Worm (Caenorhabditis elegans) whole organism, young adult: ENCODE results near the gene ugt-55.

ENCODE experiments used
- B0019.2 ChIP-seq: fragments of 200-800 bp; sonication (Bioruptor generic); conservative IDR thresholded peaks from 2 replicates; pipeline ENCODE4 v1.3.6; 2022; ENCODE audit warnings: missing genetic modification reagents, missing genetic modification characterization, missing compliant biosample characterization
- B0261.1 ChIP-seq: sonication (generic microtip); optimal IDR thresholded peaks from 2 replicates; lab custom pipeline; 2016; ENCODE audit warnings: mild to moderate bottlenecking, missing genetic modification characterization, moderate library complexity, missing compliant biosample characterization
- B0336.3 ChIP-seq: fragments of 200-800 bp; sonication (Bioruptor generic); IDR thresholded peaks from 2 replicates; pipeline ENCODE4 v1.3.6; 2022; ENCODE audit warnings: missing genetic modification characterization, missing compliant biosample characterization
- C06A6.2 ChIP-seq: fragments of 200-800 bp; sonication (Bioruptor generic); conservative IDR thresholded peaks from 2 replicates; pipeline ENCODE4 v1.3.6; 2022; ENCODE audit warnings: missing genetic modification characterization, missing compliant biosample characterization
- D2030.7 ChIP-seq: fragments of 200-800 bp; sonication (Bioruptor generic); IDR thresholded peaks from 2 replicates; pipeline ENCODE4 v1.3.6; 2022; ENCODE audit warnings: missing genetic modification reagents, missing genetic modification characterization, missing compliant biosample characterization
- F22D6.2 ChIP-seq: sonication (generic microtip); optimal IDR thresholded peaks from 2 replicates; lab custom pipeline; 2016; ENCODE audit warnings: mild to moderate bottlenecking, missing genetic modification characterization, missing compliant biosample characterization
- F23B12.7 ChIP-seq: sonication (generic microtip); optimal IDR thresholded peaks from 2 replicates; lab custom pipeline; 2017; ENCODE audit warnings: missing genetic modification characterization, mild to moderate bottlenecking, missing compliant biosample characterization, antibody characterized with exemption, moderate library complexity; ENCODE audit not compliant: insufficient read depth
- F33H1.4 ChIP-seq: fragments of 200-800 bp; sonication (Bioruptor generic); IDR thresholded peaks from 2 replicates; pipeline ENCODE4 v1.3.6; 2022; ENCODE audit warnings: missing genetic modification reagents, missing genetic modification characterization, missing compliant biosample characterization
- K11D2.4 ChIP-seq: fragments of 200-800 bp; sonication (Bioruptor generic); IDR thresholded peaks from 2 replicates; pipeline ENCODE4 v1.3.6; 2022; ENCODE audit warnings: missing genetic modification reagents, missing genetic modification characterization, missing compliant biosample characterization
- T07F8.4 ChIP-seq: sonication (generic microtip); optimal IDR thresholded peaks from 2 replicates; lab custom pipeline; 2016; ENCODE audit warnings: mild to moderate bottlenecking, missing genetic modification characterization, moderate library complexity, missing compliant biosample characterization
- T26A5.8 ChIP-seq: sonication (generic microtip); optimal IDR thresholded peaks from 2 replicates; lab custom pipeline; 2016; ENCODE audit warnings: missing genetic modification characterization, missing compliant biosample characterization
- Y53F4B.3 ChIP-seq: fragments of 200-800 bp; sonication (Bioruptor generic); IDR thresholded peaks from 2 replicates; pipeline ENCODE4 v1.3.6; 2022; ENCODE audit warnings: missing genetic modification reagents, missing genetic modification characterization, missing compliant biosample characterization
- Y67H2A.10 ChIP-seq: fragments of 200-800 bp; sonication (Bioruptor generic); conservative IDR thresholded peaks from 2 replicates; pipeline ENCODE4 v1.3.6; 2022; ENCODE audit warnings: missing genetic modification reagents, missing genetic modification characterization, missing compliant biosample characterization
- ZK185.1 ChIP-seq: sonication (generic microtip); optimal IDR thresholded peaks from 2 replicates; lab custom pipeline; 2016; ENCODE audit warnings: mild to moderate bottlenecking, missing genetic modification characterization, missing compliant biosample characterization; ENCODE audit not compliant: poor library complexity, severe bottlenecking
- aptf-3 ChIP-seq: fragments of 200-800 bp; sonication (Bioruptor generic); IDR thresholded peaks from 2 replicates; pipeline ENCODE4 v1.3.6; 2022; ENCODE audit warnings: missing genetic modification characterization, missing compliant biosample characterization
- atf-7 ChIP-seq: sonication (generic microtip); optimal IDR thresholded peaks from 2 replicates; lab custom pipeline; 2017; ENCODE audit warnings: mild to moderate bottlenecking, missing genetic modification characterization, missing compliant biosample characterization
- athp-1 ChIP-seq: sonication (generic microtip); optimal IDR thresholded peaks from 2 replicates; lab custom pipeline; 2017; ENCODE audit warnings: mild to moderate bottlenecking, missing genetic modification characterization, missing compliant biosample characterization
- attf-3 ChIP-seq: fragments of 200-800 bp; sonication (Bioruptor generic); conservative IDR thresholded peaks from 2 replicates; pipeline ENCODE4 v1.3.6; 2022; ENCODE audit warnings: missing genetic modification reagents, missing genetic modification characterization, missing compliant biosample characterization
- bed-1 ChIP-seq: fragments of 200-800 bp; sonication (Bioruptor generic); IDR thresholded peaks from 2 replicates; pipeline ENCODE4 v1.3.6; 2022; ENCODE audit warnings: missing genetic modification reagents, missing genetic modification characterization, missing compliant biosample characterization
- ccch-3 ChIP-seq: fragments of 200-800 bp; sonication (Bioruptor generic); optimal IDR thresholded peaks from 2 replicates; lab custom pipeline; 2018; ENCODE audit warnings: mild to moderate bottlenecking, missing genetic modification characterization, missing compliant biosample characterization
- cebp-2 ChIP-seq: fragments of 200-800 bp; sonication (Bioruptor generic); IDR thresholded peaks from 2 replicates; pipeline ENCODE4 v1.3.6; 2022; ENCODE audit warnings: missing genetic modification characterization, missing compliant biosample characterization
- ceh-40 ChIP-seq: fragments of 200-800 bp; sonication (Bioruptor generic); IDR thresholded peaks from 2 replicates; pipeline ENCODE4 v1.3.6; 2022; ENCODE audit warnings: missing genetic modification characterization, missing compliant biosample characterization
- ceh-91 ChIP-seq: fragments of 200-800 bp; sonication (Bioruptor generic); IDR thresholded peaks from 2 replicates; pipeline ENCODE4 v1.3.6; 2022; ENCODE audit warnings: missing genetic modification reagents, missing genetic modification characterization, missing compliant biosample characterization
- dox-1 ChIP-seq: fragments of 200-800 bp; sonication (Bioruptor generic); IDR thresholded peaks from 2 replicates; pipeline ENCODE4 v1.3.6; 2022; ENCODE audit warnings: missing genetic modification reagents, missing genetic modification characterization, missing compliant biosample characterization
- dpl-1 ChIP-seq: fragments of 150-350 bp; optimal IDR thresholded peaks from 2 replicates; lab custom pipeline; 2014; ENCODE audit warnings: missing biosample characterization, missing genetic modification reagents, missing genetic modification characterization
- egl-44 ChIP-seq: fragments of 200-800 bp; sonication (Bioruptor generic); IDR thresholded peaks from 2 replicates; pipeline ENCODE4 v1.3.6; 2022; ENCODE audit warnings: missing genetic modification reagents, missing genetic modification characterization, missing compliant biosample characterization
- ekl-4 ChIP-seq: fragments of 200-800 bp; sonication (Bioruptor generic); IDR thresholded peaks from 2 replicates; pipeline ENCODE4 v1.3.6; 2022; ENCODE audit warnings: missing genetic modification reagents, missing genetic modification characterization, missing compliant biosample characterization
- gei-17 ChIP-seq: fragments of 200-800 bp; sonication (Bioruptor generic); optimal IDR thresholded peaks from 2 replicates; lab custom pipeline; 2018; ENCODE audit warnings: mild to moderate bottlenecking, missing genetic modification characterization, missing compliant biosample characterization
- hlh-26 ChIP-seq: fragments of 200-800 bp; sonication (Bioruptor generic); conservative IDR thresholded peaks from 2 replicates; pipeline ENCODE4 v1.3.6; 2022; ENCODE audit warnings: missing genetic modification reagents, missing genetic modification characterization, missing compliant biosample characterization
- hmg-20 ChIP-seq: fragments of 200-800 bp; sonication (Bioruptor generic); IDR thresholded peaks from 2 replicates; pipeline ENCODE4 v1.3.6; 2022; ENCODE audit warnings: missing genetic modification reagents, missing genetic modification characterization, missing compliant biosample characterization
- hrde-1 ChIP-seq: sonication (generic microtip); optimal IDR thresholded peaks from 2 replicates; lab custom pipeline; 2016; ENCODE audit warnings: missing genetic modification characterization, mild to moderate bottlenecking, missing compliant biosample characterization, moderate library complexity, missing genotype, missing genetic modification reagents, borderline replicate concordance
- lin-54 ChIP-seq: fragments of 200-800 bp; sonication (Bioruptor generic); optimal IDR thresholded peaks from 2 replicates; lab custom pipeline; 2018; ENCODE audit warnings: mild to moderate bottlenecking, missing genetic modification characterization, missing compliant biosample characterization
- lir-1 ChIP-seq: fragments of 200-800 bp; sonication (Bioruptor generic); conservative IDR thresholded peaks from 2 replicates; pipeline ENCODE4 v1.3.6; 2022; ENCODE audit warnings: missing genetic modification reagents, missing genetic modification characterization, missing compliant biosample characterization
- lsl-1 ChIP-seq: fragments of 200-800 bp; sonication (Bioruptor generic); optimal IDR thresholded peaks from 2 replicates; lab custom pipeline; 2018; ENCODE audit warnings: mild to moderate bottlenecking, missing genetic modification characterization, moderate library complexity, missing compliant biosample characterization
- madf-10 ChIP-seq: sonication (generic microtip); optimal IDR thresholded peaks from 2 replicates; lab custom pipeline; 2016; ENCODE audit warnings: mild to moderate bottlenecking, missing genetic modification characterization, missing compliant biosample characterization
- madf-3 ChIP-seq: fragments of 200-800 bp; sonication (Bioruptor generic); IDR thresholded peaks from 2 replicates; pipeline ENCODE4 v1.3.6; 2022; ENCODE audit warnings: missing genetic modification reagents, missing genetic modification characterization, missing compliant biosample characterization
- madf-8 ChIP-seq: fragments of 200-800 bp; sonication (Bioruptor generic); conservative IDR thresholded peaks from 2 replicates; pipeline ENCODE4 v1.3.6; 2022; ENCODE audit warnings: missing genetic modification reagents, missing genetic modification characterization, missing compliant biosample characterization
- nfya-1 ChIP-seq: sonication (generic microtip); optimal IDR thresholded peaks from 2 replicates; lab custom pipeline; 2017; ENCODE audit warnings: antibody characterized with exemption, missing compliant biosample characterization, missing genetic modification characterization, borderline replicate concordance; ENCODE audit not compliant: insufficient read depth
- nfyb-1 ChIP-seq: fragments of 200-800 bp; sonication (Bioruptor generic); IDR thresholded peaks from 2 replicates; pipeline ENCODE4 v1.3.6; 2022; ENCODE audit warnings: missing genetic modification reagents, missing genetic modification characterization, missing compliant biosample characterization
- nhr-120 ChIP-seq: fragments of 200-800 bp; sonication (Bioruptor generic); IDR thresholded peaks from 2 replicates; pipeline ENCODE4 v1.3.6; 2022; ENCODE audit warnings: missing genetic modification characterization, missing compliant biosample characterization
- nhr-27 ChIP-seq: fragments of 200-800 bp; sonication (Bioruptor generic); optimal IDR thresholded peaks from 2 replicates; lab custom pipeline; 2018; ENCODE audit warnings: mild to moderate bottlenecking, missing genetic modification characterization, moderate library complexity, missing compliant biosample characterization
- sdz-38 ChIP-seq: sonication (generic microtip); optimal IDR thresholded peaks from 2 replicates; lab custom pipeline; 2016; ENCODE audit warnings: missing genotype, missing genetic modification characterization, missing compliant biosample characterization
- snpc-1.3 ChIP-seq: sonication (generic microtip); optimal IDR thresholded peaks from 2 replicates; lab custom pipeline; 2017; ENCODE audit warnings: missing genetic modification characterization, mild to moderate bottlenecking, missing compliant biosample characterization, antibody characterized with exemption, moderate library complexity, missing genotype, missing genetic modification reagents; ENCODE audit not compliant: insufficient read depth
- sptf-2 ChIP-seq: fragments of 200-800 bp; sonication (Bioruptor generic); optimal IDR thresholded peaks from 2 replicates; lab custom pipeline; 2018; ENCODE audit warnings: mild to moderate bottlenecking, missing genetic modification characterization, missing compliant biosample characterization
- ztf-18 ChIP-seq: sonication (generic microtip); optimal IDR thresholded peaks from 2 replicates; lab custom pipeline; 2016; ENCODE audit warnings: missing genotype, mild to moderate bottlenecking, missing genetic modification characterization, missing compliant biosample characterization
- ztf-25 ChIP-seq: fragments of 200-800 bp; sonication (Bioruptor generic); IDR thresholded peaks from 2 replicates; pipeline ENCODE4 v1.3.6; 2022; ENCODE audit warnings: missing genetic modification reagents, missing genetic modification characterization, missing compliant biosample characterization
- ztf-26 ChIP-seq: sonication (generic microtip); optimal IDR thresholded peaks from 2 replicates; lab custom pipeline; 2017; ENCODE audit warnings: missing genetic modification characterization, missing compliant biosample characterization
- ztf-3 ChIP-seq: fragments of 200-800 bp; sonication (Bioruptor generic); optimal IDR thresholded peaks from 2 replicates; lab custom pipeline; 2018; ENCODE audit warnings: mild to moderate bottlenecking, missing genetic modification characterization, missing compliant biosample characterization

Gene ugt-55

ce11 chrV:12303453-12304077 lies 47.1 kb downstream of the ugt-55 start (continued):
- TF ChIP-seq dpl-1 (GFP tag; lab: Kevin White, UChicago) (peak; percentile 44), Y67H2A.10 (GFP tag; lab: Robert Waterston, UW) (peak; percentile 87), madf-10 (tag; lab: Kevin White, UChicago) (peak; percentile 93), ztf-26 (tag; lab: Kevin White, UChicago) (peak; percentile 95), atf-7 (tag; lab: Kevin White, UChicago) (peak; percentile 97), lsl-1 (GFP tag; lab: Kevin White, UChicago) (peak; percentile 77), gei-17 (GFP tag; lab: Kevin White, UChicago) (peak; percentile 93), bed-1 (peak; percentile 100), ccch-3 (peak; percentile 98), ceh-40 (GFP tag; lab: Robert Waterston, UW) (peak; percentile 97), lir-1 (GFP tag; lab: Robert Waterston, UW) (peak; percentile 78; the same call in 1 of the 2 replicates), attf-3 (peak; percentile 84), B0261.1 (tag; lab: Kevin White, UChicago) (peak; percentile 99), lin-54 (GFP tag; lab: Kevin White, UChicago) (peak; percentile 95), Y53F4B.3 (GFP tag; lab: Robert Waterston, UW) (peak; percentile 90), F33H1.4 (GFP tag; lab: Robert Waterston, UW) (peak; percentile 74), sptf-2 (peak; percentile 100), madf-8 (GFP tag; lab: Robert Waterston, UW) (peak; percentile 81), snpc-1.3 (peak; percentile 96), ceh-91 (GFP tag; lab: Robert Waterston, UW) (peak; percentile 80), nhr-120 (GFP tag; lab: Robert Waterston, UW) (peak; percentile 100), madf-3 (peak; percentile 95), egl-44 (GFP tag; lab: Robert Waterston, UW) (peak; percentile 99), ZK185.1 (tag; lab: Kevin White, UChicago) (peak; percentile 96), F23B12.7 (peak; percentile 95), hrde-1 (peak; percentile 98), T26A5.8 (tag; lab: Kevin White, UChicago) (peak; percentile 100), hlh-26 (GFP tag; lab: Robert Waterston, UW) (peak; percentile 87), dox-1 (GFP tag; lab: Robert Waterston, UW) (peak; percentile 99), ztf-3 (peak; percentile 87), hmg-20 (GFP tag; lab: Robert Waterston, UW) (peak; percentile 96), sdz-38 (peak; percentile 76), aptf-3 (GFP tag; lab: Robert Waterston, UW) (peak; percentile 99), nfyb-1 (GFP tag; lab: Robert Waterston, UW) (peak; percentile 99), ztf-18 (tag; lab: Kevin White, UChicago) (peak; percentile 91), F22D6.2 (peak; percentile 90), K11D2.4 (GFP tag; lab: Robert Waterston, UW) (peak; percentile 93), C06A6.2 (peak; percentile 94), B0336.3 (GFP tag; lab: Robert Waterston, UW) (peak; percentile 99), nhr-27 (tag; lab: Kevin White, UChicago) (peak; percentile 100), nfya-1 (no peak), B0019.2 (GFP tag; lab: Robert Waterston, UW) (peak; percentile 89), cebp-2 (GFP tag; lab: Robert Waterston, UW) (peak; percentile 100), D2030.7 (GFP tag; lab: Robert Waterston, UW) (peak; percentile 90), ekl-4 (GFP tag; lab: Robert Waterston, UW) (peak; percentile 99), T07F8.4 (tag; lab: Kevin White, UChicago) (peak; percentile 96), ztf-25 (GFP tag; lab: Robert Waterston, UW) (peak; percentile 98), athp-1 (peak; percentile 99)
